Fruit fly (Drosophila melanogaster): ENCODE results near the gene Myo95E.
A peak's percentile ranks its signal among the peaks of the same experiment; 100 is the strongest.

- TF ChIP-seq Hr96 (GFP tag; optimal IDR thresholded peaks at IDR 0.05), result peak; percentile 95
- TF ChIP-seq CG33017 (tag; optimal IDR thresholded peaks at IDR 0.05), result peak; percentile 100
- peak; percentile 99 for TF ChIP-seq Clk (GFP tag; optimal IDR thresholded peaks at IDR 0.05)
- TF ChIP-seq tj (GFP tag; optimal IDR thresholded peaks at IDR 0.05), result peak; percentile 97
- TF ChIP-seq Mnt (GFP tag; optimal IDR thresholded peaks at IDR 0.05), result peak; percentile 97
- peak; percentile 98 for TF ChIP-seq CG5204 (GFP tag; optimal IDR thresholded peaks at IDR 0.05)
Measured at dm6 chr3R:24108902-24109389, 52.4 kb downstream of the Myo95E start, which contains the start of the genes eIF4EHP and CG18428.

Data from whole organism, adult.